Fruit fly (Drosophila melanogaster): ENCODE results near the gene mRpL9.

- TF ChIP-seq psq (optimal IDR thresholded peaks at IDR 0.05) (no peak), Sin3A (optimal IDR thresholded peaks at IDR 0.05) (no peak), h (optimal IDR thresholded peaks at IDR 0.05) (no peak)
These were observed 41.3 kb downstream of the mRpL9 start, which contains the start of the genes Ccm3 and CG6136 for dm6 chr3R:15371833-15372232.
